Worm (Caenorhabditis elegans) whole organism, L4/young adult: Measurements from ENCODE around the gene Y48C3A.18.

Experiments
- dao-5 ChIP-seq: sonication (generic microtip); optimal IDR thresholded peaks from 2 replicates; lab custom pipeline; 2016; ENCODE audit warnings: missing genotype, missing genetic modification characterization, moderate library complexity, missing compliant biosample characterization
- him-1 ChIP-seq: sonication (generic microtip); optimal IDR thresholded peaks from 2 replicates; lab custom pipeline; 2016; ENCODE audit warnings: missing genotype, missing genetic modification reagents, missing genetic modification characterization, missing compliant biosample characterization

DNA sequence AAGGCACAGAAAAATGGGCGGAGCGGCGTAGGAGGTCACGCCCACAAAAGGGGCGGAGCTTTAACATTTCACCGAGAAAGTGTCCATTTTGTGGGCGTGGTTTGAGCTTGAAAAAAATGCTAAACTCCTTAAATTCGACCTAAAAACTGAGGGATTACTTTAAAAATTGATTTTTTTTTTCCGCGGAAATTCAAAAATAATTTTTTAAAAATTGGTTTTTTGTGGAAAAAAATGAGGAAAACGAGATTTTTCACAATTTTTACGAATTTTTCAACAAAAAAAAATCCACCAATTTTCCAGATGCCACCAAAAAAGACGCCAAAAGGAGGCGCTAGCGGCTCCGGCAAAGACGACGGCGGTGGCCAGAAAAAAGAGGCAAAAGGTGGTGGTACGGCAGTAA lies 9.8 kb upstream of the Y48C3A.18 start, which contains the start of gene pinn-4:
- no peak for TF ChIP-seq him-1 (tag; lab: Kevin White, UChicago)
- TF ChIP-seq dao-5 (tag; lab: Kevin White, UChicago) = no peak
